Fruit fly (Drosophila melanogaster) whole organism, embryonic: Measurements from ENCODE around the gene Agpat1.

ENCODE experiments used
- CG10654 ChIP-seq: fragments of 200-800 bp; sonication (Bioruptor generic); optimal IDR thresholded peaks from 2 replicates; lab custom pipeline; 2016; ENCODE audit warnings: missing biosample characterization, missing genetic modification characterization
- CG13296 ChIP-seq: fragments of 200-800 bp; sonication (Bioruptor generic); optimal IDR thresholded peaks from 3 replicates; lab custom pipeline; 2018; ENCODE audit warnings: missing biosample characterization, mild to moderate bottlenecking, missing genetic modification characterization
- CG15514 ChIP-seq: fragments of 200-800 bp; sonication (Bioruptor generic); optimal IDR thresholded peaks from 3 replicates; lab custom pipeline; 2017; ENCODE audit warnings: missing biosample characterization, missing genetic modification characterization, mild to moderate bottlenecking, moderate library complexity, missing genetic modification reagents
- CG15696 ChIP-seq: fragments of 200-800 bp; sonication (Bioruptor generic); optimal IDR thresholded peaks from 2 replicates; lab custom pipeline; 2019; ENCODE audit warnings: missing biosample characterization, mild to moderate bottlenecking, missing genetic modification characterization, moderate library complexity
- CG18011 ChIP-seq: fragments of 200-800 bp; sonication (Bioruptor generic); optimal IDR thresholded peaks from 2 replicates; lab custom pipeline; 2017; ENCODE audit warnings: missing biosample characterization, missing genetic modification characterization, mild to moderate bottlenecking, moderate library complexity, missing genotype
- CG18476 ChIP-seq: fragments of 200-800 bp; sonication (Bioruptor generic); optimal IDR thresholded peaks from 2 replicates; lab custom pipeline; 2016; ENCODE audit warnings: missing biosample characterization, mild to moderate bottlenecking, missing genetic modification characterization
- CG2199 ChIP-seq: fragments of 200-800 bp; sonication (Bioruptor generic); IDR thresholded peaks from 3 replicates; pipeline ENCODE4 v1.3.6; 2022; ENCODE audit warnings: missing biosample characterization, missing genetic modification characterization
- CG31224 ChIP-seq: fragments of 200-800 bp; sonication (Bioruptor generic); IDR thresholded peaks from 2 replicates; pipeline ENCODE4 v1.3.6; 2022; ENCODE audit warnings: missing biosample characterization, missing genetic modification characterization
- CG32772 ChIP-seq: fragments of 200-800 bp; sonication (Bioruptor generic); IDR thresholded peaks from 2 replicates; pipeline ENCODE4 v1.3.6; 2022; ENCODE audit warnings: missing biosample characterization, missing genetic modification characterization
- CG33557 ChIP-seq: fragments of 200-800 bp; sonication (Bioruptor generic); optimal IDR thresholded peaks from 2 replicates; lab custom pipeline; 2019; ENCODE audit warnings: missing biosample characterization, mild to moderate bottlenecking, missing genetic modification characterization, moderate library complexity
- CG3995 ChIP-seq: fragments of 200-800 bp; sonication (Bioruptor generic); optimal IDR thresholded peaks from 3 replicates; lab custom pipeline; 2016; ENCODE audit warnings: missing biosample characterization, missing genetic modification characterization
- CG43689 ChIP-seq: fragments of 200-800 bp; sonication (Bioruptor generic); IDR thresholded peaks from 2 replicates; pipeline ENCODE4 v1.3.6; 2022; ENCODE audit warnings: missing biosample characterization, missing genetic modification characterization
- CG4424 ChIP-seq: fragments of 200-800 bp; sonication (Bioruptor generic); optimal IDR thresholded peaks from 3 replicates; lab custom pipeline; 2016; ENCODE audit warnings: missing biosample characterization, missing genetic modification characterization
- CG4730 ChIP-seq: fragments of 200-800 bp; sonication (Bioruptor generic); IDR thresholded peaks from 2 replicates; pipeline ENCODE4 v1.3.6; 2022; ENCODE audit warnings: missing biosample characterization, missing genetic modification characterization
- CG4854 ChIP-seq: fragments of 200-800 bp; sonication (Bioruptor generic); optimal IDR thresholded peaks from 2 replicates; lab custom pipeline; 2016; ENCODE audit warnings: missing biosample characterization, missing genetic modification characterization, inconsistent platforms
- CG6854 ChIP-seq: fragments of 200-800 bp; sonication (Bioruptor generic); optimal IDR thresholded peaks from 3 replicates; lab custom pipeline; 2017; ENCODE audit warnings: missing biosample characterization, mild to moderate bottlenecking, missing genetic modification characterization
- CG8478 ChIP-seq: fragments of >200 bp; optimal IDR thresholded peaks from 2 replicates; lab custom pipeline; 2018
- CG9437 ChIP-seq: fragments of 200-800 bp; sonication (Bioruptor generic); optimal IDR thresholded peaks from 2 replicates; lab custom pipeline; 2018; ENCODE audit warnings: missing biosample characterization, mild to moderate bottlenecking, missing genetic modification characterization
- Chrac-16 ChIP-seq: fragments of 200-800 bp; sonication (Bioruptor generic); optimal IDR thresholded peaks from 3 replicates; lab custom pipeline; 2016; ENCODE audit warnings: missing biosample characterization, missing genetic modification characterization
- Dad ChIP-seq: fragments of 200-800 bp; sonication (Bioruptor generic); optimal IDR thresholded peaks from 3 replicates; lab custom pipeline; 2016; ENCODE audit warnings: missing biosample characterization, missing genetic modification characterization
- Doc2 ChIP-seq: fragments of 200-800 bp; sonication (Bioruptor generic); IDR thresholded peaks from 2 replicates; pipeline ENCODE4 v1.3.6; 2022; ENCODE audit warnings: missing biosample characterization, missing genetic modification characterization
- Dp ChIP-seq: fragments of 200-800 bp; sonication (Bioruptor generic); optimal IDR thresholded peaks from 2 replicates; lab custom pipeline; 2018; ENCODE audit warnings: missing biosample characterization, mild to moderate bottlenecking, missing genetic modification characterization, moderate library complexity
- Gsc ChIP-seq: fragments of 200-800 bp; sonication (Bioruptor generic); IDR thresholded peaks from 2 replicates; pipeline ENCODE4 v1.3.6; 2022; ENCODE audit warnings: missing biosample characterization, missing genetic modification characterization
- H2.0 ChIP-seq: fragments of 200-800 bp; sonication (Bioruptor generic); IDR thresholded peaks from 2 replicates; pipeline ENCODE4 v1.3.6; 2022; ENCODE audit warnings: missing biosample characterization, missing genetic modification characterization
- Hr39 ChIP-seq: fragments of >200 bp; optimal IDR thresholded peaks from 2 replicates; lab custom pipeline; 2017
- Hsf ChIP-seq: fragments of 200-800 bp; sonication (Bioruptor generic); optimal IDR thresholded peaks from 3 replicates; lab custom pipeline; 2016; ENCODE audit warnings: missing biosample characterization, missing genetic modification characterization
- NC2β ChIP-seq: fragments of 200-800 bp; sonication (Bioruptor generic); optimal IDR thresholded peaks from 2 replicates; lab custom pipeline; 2016; ENCODE audit warnings: missing biosample characterization, missing genetic modification characterization
- ash1 ChIP-seq: fragments of 200-800 bp; sonication (Bioruptor generic); optimal IDR thresholded peaks from 2 replicates; lab custom pipeline; 2018; ENCODE audit warnings: missing biosample characterization, mild to moderate bottlenecking, missing genetic modification characterization
- ci ChIP-seq: fragments of 200-800 bp; sonication (Bioruptor generic); IDR thresholded peaks from 3 replicates; pipeline ENCODE4 v1.3.6; 2022; ENCODE audit warnings: missing biosample characterization, missing genetic modification characterization
- fd3F ChIP-seq: fragments of 200-800 bp; sonication (Bioruptor generic); optimal IDR thresholded peaks from 2 replicates; lab custom pipeline; 2018; ENCODE audit warnings: missing biosample characterization, mild to moderate bottlenecking, missing genetic modification characterization, moderate library complexity
- fd64A ChIP-seq: fragments of 200-800 bp; sonication (Bioruptor generic); optimal IDR thresholded peaks from 3 replicates; lab custom pipeline; 2018; ENCODE audit warnings: missing biosample characterization, mild to moderate bottlenecking, missing genetic modification characterization
- her ChIP-seq: fragments of 200-800 bp; sonication (Bioruptor generic); optimal IDR thresholded peaks from 2 replicates; lab custom pipeline; 2016; ENCODE audit warnings: missing biosample characterization, missing genetic modification characterization
- lov ChIP-seq, 2 experiments: fragments of 200-800 bp in 1 of 2; fragments of >200 bp in 1 of 2; sonication (Bioruptor generic) in 1 of 2; IDR thresholded peaks in 1 of 2; optimal IDR thresholded peaks in 1 of 2; 2 replicates in 1 of 2; 3 replicates in 1 of 2; pipeline versions ENCODE4 v1.3.6 to Lab custom; 2017 to 2022; ENCODE audit warnings: missing biosample characterization in 1 of 2, missing genetic modification characterization in 1 of 2
- oc ChIP-seq: fragments of 200-800 bp; sonication (Bioruptor generic); optimal IDR thresholded peaks from 2 replicates; lab custom pipeline; 2018; ENCODE audit warnings: missing biosample characterization, mild to moderate bottlenecking, missing genetic modification characterization, moderate library complexity
- pita ChIP-seq: fragments of 200-800 bp; sonication (Bioruptor generic); optimal IDR thresholded peaks from 2 replicates; lab custom pipeline; 2017; ENCODE audit warnings: missing biosample characterization, mild to moderate bottlenecking, missing genetic modification characterization
- prd ChIP-seq, 3 experiments: fragments of >200 bp in 2 of 3; fragments of 200-800 bp in 1 of 3; sonication (Bioruptor generic) in 1 of 3; optimal IDR thresholded peaks in 2 of 3; IDR thresholded peaks in 1 of 3; 2 replicates in 2 of 3; 3 replicates in 1 of 3; pipeline versions ENCODE4 v1.3.6 to Lab custom; 2017 to 2022; ENCODE audit warnings: missing biosample characterization in 1 of 3, missing genetic modification characterization in 1 of 3
- ro ChIP-seq: fragments of 200-800 bp; sonication (Bioruptor generic); IDR thresholded peaks from 2 replicates; pipeline ENCODE4 v1.3.6; 2022; ENCODE audit warnings: missing biosample characterization, missing genetic modification characterization
- sima ChIP-seq: fragments of 200-800 bp; sonication (Bioruptor generic); optimal IDR thresholded peaks from 2 replicates; lab custom pipeline; 2016; ENCODE audit warnings: missing biosample characterization, missing genetic modification characterization
- tup ChIP-seq: fragments of 200-800 bp; sonication (Bioruptor generic); optimal IDR thresholded peaks from 2 replicates; lab custom pipeline; 2016; ENCODE audit warnings: missing biosample characterization, mild to moderate bottlenecking, missing genetic modification characterization, moderate library complexity
- unpg ChIP-seq: fragments of 200-800 bp; sonication (Bioruptor generic); optimal IDR thresholded peaks from 3 replicates; lab custom pipeline; 2018; ENCODE audit warnings: missing biosample characterization, mild to moderate bottlenecking, missing genetic modification characterization, moderate library complexity
- zfh1 ChIP-seq: fragments of 200-800 bp; sonication (Bioruptor generic); IDR thresholded peaks from 3 replicates; pipeline ENCODE4 v1.3.6; 2022; ENCODE audit warnings: missing biosample characterization, missing genetic modification characterization

Gene Agpat1

dm6 chrX:12737057-12737734 lies 27.9 kb upstream of the Agpat1 start (continued):
- TF ChIP-seq her: no peak
- no peak for TF ChIP-seq CG9437 (GFP tag; lab: Kevin White, UChicago)
- TF ChIP-seq CG31224 (GFP tag; lab: Robert Waterston, UW): no peak
- no peak for TF ChIP-seq CG4854 (GFP tag; lab: Kevin White, UChicago)
- no peak for TF ChIP-seq ro (GFP tag; lab: Robert Waterston, UW)
- no peak for TF ChIP-seq CG18011 (GFP tag; lab: Kevin White, UChicago)
- no peak for TF ChIP-seq Hr39
- TF ChIP-seq pita (GFP tag; lab: Kevin White, UChicago): no peak
- TF ChIP-seq Doc2: no peak
- no peak for TF ChIP-seq fd3F (GFP tag; lab: Kevin White, UChicago)
- no peak for TF ChIP-seq CG8478 (lab: Kevin White, UChicago)
- no peak for TF ChIP-seq CG10654 (GFP tag; lab: Kevin White, UChicago)
- no peak for TF ChIP-seq Dad (GFP tag; lab: Kevin White, UChicago)
- no peak for TF ChIP-seq NC2β
- no peak for TF ChIP-seq Hsf
- TF ChIP-seq CG15514 (GFP tag; lab: Kevin White, UChicago): peak; percentile 6
- peak; percentile 55 for TF ChIP-seq oc (tag; lab: Kevin White, UChicago)
- TF ChIP-seq prd (optimal IDR thresholded peaks at IDR 0.05; lab: Kevin White, UChicago): no peak
- TF ChIP-seq prd (GFP tag; IDR thresholded peaks at IDR 0.05; lab: Robert Waterston, UW): peak; percentile 25; the same call in 1 of the 3 replicates
- TF ChIP-seq CG43689 (GFP tag; lab: Robert Waterston, UW): no peak
- TF ChIP-seq CG4730: no peak
- TF ChIP-seq unpg (GFP tag; lab: Kevin White, UChicago): peak; percentile 8
- no peak for TF ChIP-seq tup (GFP tag; lab: Kevin White, UChicago)
- TF ChIP-seq CG13296 (GFP tag; lab: Kevin White, UChicago): no peak
- TF ChIP-seq Dp (GFP tag; lab: Kevin White, UChicago): no peak
- TF ChIP-seq H2.0: no peak
- no peak for TF ChIP-seq ash1 (GFP tag; lab: Kevin White, UChicago)
- TF ChIP-seq zfh1 (GFP tag; lab: Robert Waterston, UW): 0 out of 3 replicates have a peak, but pooled peaks have one; percentile 42
- TF ChIP-seq Chrac-16 (GFP tag; lab: Kevin White, UChicago): no peak
- TF ChIP-seq sima (GFP tag; lab: Kevin White, UChicago): no peak
- TF ChIP-seq ci: peak; percentile 52; the same call in 2 of the 3 replicates
- TF ChIP-seq CG18476 (GFP tag; lab: Kevin White, UChicago): no peak
- no peak for TF ChIP-seq fd64A
- no peak for TF ChIP-seq CG15696 (tag; lab: Kevin White, UChicago)
- TF ChIP-seq CG3995: no peak
- TF ChIP-seq CG2199 (GFP tag; lab: Robert Waterston, UW): no peak
- TF ChIP-seq CG33557 (GFP tag; lab: Kevin White, UChicago): no peak
- no peak; the same call in 1 of the 2 replicates for TF ChIP-seq CG32772
- no peak for TF ChIP-seq CG6854 (GFP tag; lab: Kevin White, UChicago)
- TF ChIP-seq CG4424 (GFP tag; lab: Kevin White, UChicago): no peak
- TF ChIP-seq Gsc (GFP tag; lab: Robert Waterston, UW): no peak
- no peak for TF ChIP-seq lov (optimal IDR thresholded peaks at IDR 0.05; lab: Kevin White, UChicago)
- TF ChIP-seq lov (GFP tag; IDR thresholded peaks at IDR 0.05; lab: Robert Waterston, UW): 0 out of 3 replicates have a peak, but pooled peaks have one; percentile 47
